Worm (Caenorhabditis elegans) whole organism, L1 larva: Measurements from ENCODE around the gene ttr-15.

ENCODE experiments used
- C04F5.9 ChIP-seq: sonication (generic microtip); optimal IDR thresholded peaks from 2 replicates; lab custom pipeline; 2016; ENCODE audit warnings: missing genetic modification characterization, missing compliant biosample characterization
- F16B12.6 ChIP-seq: fragments of 150-350 bp; optimal IDR thresholded peaks from 2 replicates; lab custom pipeline; 2014; ENCODE audit warnings: missing biosample characterization, missing genetic modification characterization
- alr-1 ChIP-seq: fragments of 200-800 bp; sonication (Bioruptor generic); optimal IDR thresholded peaks from 2 replicates; lab custom pipeline; 2018; ENCODE audit warnings: borderline replicate concordance, mild to moderate bottlenecking, missing genetic modification characterization, missing compliant biosample characterization
- aly-2 ChIP-seq: fragments of 150-350 bp; optimal IDR thresholded peaks from 2 replicates; lab custom pipeline; 2014; ENCODE audit warnings: missing biosample characterization, missing genetic modification characterization
- ama-1 ChIP-seq: fragments of 150-350 bp; optimal IDR thresholded peaks from 2 replicates; lab custom pipeline; 2014
- ceh-8 ChIP-seq: fragments of 200-800 bp; sonication (Bioruptor generic); optimal IDR thresholded peaks from 2 replicates; lab custom pipeline; 2018; ENCODE audit warnings: mild to moderate bottlenecking, missing genetic modification characterization, moderate library complexity, missing compliant biosample characterization
- ceh-82 ChIP-seq, 3 experiments: fragments of 150-350 bp in 1 of 3; sonication (generic microtip) in 2 of 3; optimal IDR thresholded peaks; 2 replicates each; lab custom pipeline; 2014 to 2017; ENCODE audit warnings: missing biosample characterization in 3 of 3, missing genetic modification characterization in 3 of 3
- ceh-88 ChIP-seq: fragments of 200-800 bp; sonication (Bioruptor generic); IDR thresholded peaks from 2 replicates; pipeline ENCODE4 v1.3.6; 2022; ENCODE audit warnings: missing genetic modification characterization, missing compliant biosample characterization
- dpl-1 ChIP-seq, 3 experiments: fragments of 150-350 bp in 2 of 3; sonication (generic microtip) in 1 of 3; optimal IDR thresholded peaks; 2 replicates each; lab custom pipeline; 2014 to 2017; ENCODE audit warnings: missing biosample characterization in 3 of 3, missing genetic modification characterization in 3 of 3, missing genetic modification reagents in 3 of 3
- efl-1 ChIP-seq, 4 experiments: fragments of 150-350 bp; optimal IDR thresholded peaks in 3 of 4; peaks in 1 of 4; 1 replicate in 1 of 4; 2 replicates in 3 of 4; lab custom pipeline; 2014; ENCODE audit warnings: missing biosample characterization in 2 of 4, missing genetic modification characterization in 2 of 4, missing genetic modification reagents in 2 of 4
- fkh-4 ChIP-seq: sonication (generic microtip); optimal IDR thresholded peaks from 2 replicates; lab custom pipeline; 2016; ENCODE audit warnings: missing compliant biosample characterization, missing genetic modification characterization, borderline replicate concordance
- fkh-8 ChIP-seq: sonication (generic microtip); optimal IDR thresholded peaks from 2 replicates; lab custom pipeline; 2016; ENCODE audit warnings: mild to moderate bottlenecking, missing genetic modification characterization, missing compliant biosample characterization
- fos-1 ChIP-seq: fragments of 150-350 bp; optimal IDR thresholded peaks from 2 replicates; lab custom pipeline; 2014; ENCODE audit warnings: missing biosample characterization, missing genetic modification characterization
- hpl-2 ChIP-seq: fragments of 150-350 bp; optimal IDR thresholded peaks from 2 replicates; lab custom pipeline; 2014; ENCODE audit warnings: missing biosample characterization, missing genetic modification reagents, missing genetic modification characterization
- isw-1 ChIP-seq: fragments of 200-800 bp; sonication (Bioruptor generic); IDR thresholded peaks from 2 replicates; pipeline ENCODE4 v1.3.6; 2022; ENCODE audit warnings: missing genetic modification characterization, missing compliant biosample characterization
- jun-1 ChIP-seq: fragments of 150-350 bp; optimal IDR thresholded peaks from 2 replicates; lab custom pipeline; 2014; ENCODE audit warnings: missing biosample characterization, missing genetic modification reagents, missing genetic modification characterization
- lin-13 ChIP-seq: fragments of 150-350 bp; optimal IDR thresholded peaks from 2 replicates; lab custom pipeline; 2014; ENCODE audit warnings: missing biosample characterization, missing genetic modification reagents, missing genetic modification characterization
- lin-14 ChIP-seq: fragments of 200-800 bp; sonication (Bioruptor generic); optimal IDR thresholded peaks from 2 replicates; lab custom pipeline; 2018; ENCODE audit warnings: mild to moderate bottlenecking, missing genetic modification characterization, moderate library complexity, missing compliant biosample characterization
- lin-35 ChIP-seq, 2 experiments: fragments of 150-350 bp; optimal IDR thresholded peaks; 2 replicates each; lab custom pipeline; 2014; ENCODE audit warnings: missing biosample characterization in 2 of 2, missing genetic modification characterization in 2 of 2, missing genetic modification reagents in 2 of 2
- lsy-2 ChIP-seq, 2 experiments: fragments of 150-350 bp; optimal IDR thresholded peaks; 2 replicates each; lab custom pipeline; 2014; ENCODE audit warnings: missing biosample characterization in 2 of 2, missing genetic modification characterization in 2 of 2
- mep-1 ChIP-seq: fragments of 150-350 bp; optimal IDR thresholded peaks from 2 replicates; lab custom pipeline; 2014; ENCODE audit warnings: missing biosample characterization, missing genetic modification characterization
- nhr-11 ChIP-seq: fragments of 150-350 bp; optimal IDR thresholded peaks from 2 replicates; lab custom pipeline; 2014; ENCODE audit warnings: missing biosample characterization, missing genetic modification characterization
- nhr-20 ChIP-seq: sonication (generic microtip); optimal IDR thresholded peaks from 2 replicates; lab custom pipeline; 2016; ENCODE audit warnings: mild to moderate bottlenecking, missing genetic modification characterization, missing compliant biosample characterization
- nhr-47 ChIP-seq: sonication (generic microtip); optimal IDR thresholded peaks from 2 replicates; lab custom pipeline; 2016; ENCODE audit warnings: mild to moderate bottlenecking, missing genetic modification characterization, moderate library complexity, missing compliant biosample characterization
- nhr-71 ChIP-seq: sonication (generic microtip); optimal IDR thresholded peaks from 2 replicates; lab custom pipeline; 2016; ENCODE audit warnings: mild to moderate bottlenecking, missing genetic modification characterization, moderate library complexity, missing compliant biosample characterization
- nhr-77 ChIP-seq: fragments of 150-350 bp; optimal IDR thresholded peaks from 2 replicates; lab custom pipeline; 2014; ENCODE audit warnings: missing biosample characterization, missing genetic modification characterization
- nhr-85 ChIP-seq: sonication (generic microtip); peaks from one replicate; lab custom pipeline; 2016; ENCODE audit warnings: missing genetic modification characterization, inconsistent platforms, missing compliant biosample characterization
- pag-3 ChIP-seq: sonication (generic microtip); optimal IDR thresholded peaks from 2 replicates; lab custom pipeline; 2017; ENCODE audit warnings: missing genetic modification characterization, mild to moderate bottlenecking, missing compliant biosample characterization, antibody characterized with exemption, borderline replicate concordance; ENCODE audit not compliant: insufficient read depth
- pqm-1 ChIP-seq: sonication (generic microtip); optimal IDR thresholded peaks from 3 replicates; lab custom pipeline; 2017; ENCODE audit warnings: missing biosample characterization, missing genetic modification characterization
- skn-1 ChIP-seq: fragments of 150-350 bp; optimal IDR thresholded peaks from 2 replicates; lab custom pipeline; 2014; ENCODE audit warnings: missing biosample characterization, missing genetic modification characterization
- snpc-4 ChIP-seq: fragments of 150-350 bp; optimal IDR thresholded peaks from 2 replicates; lab custom pipeline; 2014; ENCODE audit warnings: missing biosample characterization, missing genetic modification characterization
- snu-23 ChIP-seq: sonication (generic microtip); optimal IDR thresholded peaks from 2 replicates; lab custom pipeline; 2016; ENCODE audit warnings: missing genetic modification characterization, missing compliant biosample characterization
- sox-4 ChIP-seq: sonication (generic microtip); optimal IDR thresholded peaks from 2 replicates; lab custom pipeline; 2016; ENCODE audit warnings: missing genetic modification characterization, missing compliant biosample characterization
- sptf-1 ChIP-seq: fragments of 150-350 bp; optimal IDR thresholded peaks from 2 replicates; lab custom pipeline; 2014; ENCODE audit warnings: missing biosample characterization, missing genetic modification characterization
- tbx-2 ChIP-seq: sonication (generic microtip); optimal IDR thresholded peaks from 2 replicates; lab custom pipeline; 2016; ENCODE audit warnings: missing genetic modification characterization, missing compliant biosample characterization
- unc-130 ChIP-seq: fragments of 150-350 bp; optimal IDR thresholded peaks from 2 replicates; lab custom pipeline; 2017; ENCODE audit warnings: missing biosample characterization, missing genetic modification characterization, inconsistent platforms
- xbp-1 ChIP-seq: sonication (generic microtip); optimal IDR thresholded peaks from 2 replicates; lab custom pipeline; 2016; ENCODE audit warnings: missing genetic modification characterization, missing compliant biosample characterization
- zag-1 ChIP-seq: fragments of 150-350 bp; optimal IDR thresholded peaks from 2 replicates; lab custom pipeline; 2014; ENCODE audit warnings: missing biosample characterization, missing genetic modification characterization
- zip-4 ChIP-seq: fragments of 200-800 bp; sonication (Bioruptor generic); optimal IDR thresholded peaks from 2 replicates; lab custom pipeline; 2018; ENCODE audit warnings: mild to moderate bottlenecking, missing genetic modification characterization, moderate library complexity, missing compliant biosample characterization

The ttr-15 gene

ce11 chrIII:10330372-10331062, 7.1 kb upstream of the ttr-15 start, which contains the start of gene nex-2:
TSS of gene nex-2 (minus strand) at chrIII:10330422.
- TF ChIP-seq nhr-20 (tag; lab: Kevin White, UChicago): no peak
- TF ChIP-seq ceh-82 (tag; optimal IDR thresholded peaks at IDR 0.05; lab: Kevin White, UChicago): no peak
- no peak for TF ChIP-seq skn-1 (tag; lab: Kevin White, UChicago)
- TF ChIP-seq nhr-77 (tag; lab: Kevin White, UChicago): no peak
- TF ChIP-seq unc-130 (tag; lab: Kevin White, UChicago): no peak
- TF ChIP-seq zag-1: no peak
- no peak for TF ChIP-seq snpc-4 (tag; lab: Kevin White, UChicago)
- TF ChIP-seq xbp-1: no peak
- no peak for TF ChIP-seq tbx-2
- TF ChIP-seq hpl-2: no peak
- no peak for TF ChIP-seq fkh-8 (tag; lab: Kevin White, UChicago)
- TF ChIP-seq alr-1 (tag; lab: Kevin White, UChicago): no peak
- no peak for TF ChIP-seq aly-2 (tag; lab: Kevin White, UChicago)
- no peak for TF ChIP-seq jun-1 (tag; lab: Kevin White, UChicago)

DNA sequence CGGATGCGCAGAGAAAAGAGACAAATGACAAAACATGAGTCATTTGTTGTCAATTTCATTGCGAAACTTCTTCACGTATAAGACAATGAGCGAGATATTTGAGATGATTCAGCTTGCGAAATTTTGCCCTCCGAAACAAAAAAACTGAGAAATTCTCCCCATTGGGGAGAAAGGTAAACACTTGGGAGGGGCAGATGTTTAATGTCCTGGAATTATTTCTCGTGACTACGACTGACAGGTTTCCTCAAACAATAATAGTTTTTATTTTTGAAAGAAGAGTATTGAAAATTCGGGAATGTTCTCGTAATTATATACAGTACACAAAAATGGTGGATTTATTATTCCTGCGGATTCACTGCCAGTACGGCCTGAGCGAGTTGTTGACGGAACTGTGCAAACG, 6.4 kb upstream of the ttr-15 start:
- TF ChIP-seq nhr-71 (tag; lab: Kevin White, UChicago): peak; percentile 25
- TF ChIP-seq fos-1: peak; percentile 14
- TF ChIP-seq pqm-1 (tag; lab: Kevin White, UChicago): no peak
- TF ChIP-seq nhr-20 (tag; lab: Kevin White, UChicago): peak; percentile 0
- no peak for TF ChIP-seq sptf-1 (tag; lab: Kevin White, UChicago)
- TF ChIP-seq fkh-4 (tag; lab: Kevin White, UChicago): no peak
- peak; percentile 67 for TF ChIP-seq nhr-85 (tag; lab: Kevin White, UChicago)
- peak; percentile 38 for TF ChIP-seq mep-1
- no peak for TF ChIP-seq lin-13 (GFP tag; lab: Kevin White, UChicago)
- TF ChIP-seq efl-1 (optimal IDR thresholded peaks at IDR 0.05; lab: Kevin White, UChicago): peak in 1 of 2 experiments; percentile 1
- TF ChIP-seq efl-1 (GFP tag; optimal IDR thresholded peaks at IDR 0.05 in 1 of 2; lab: Kevin White, UChicago): peak in 1 of 2 experiments; percentile 90
- TF ChIP-seq ceh-88 (GFP tag; lab: Robert Waterston, UW): no peak
- TF ChIP-seq lsy-2 (tag; optimal IDR thresholded peaks at IDR 0.05; lab: Kevin White, UChicago): peak in 1 of 2 experiments; percentile 19
- TF ChIP-seq isw-1 (GFP tag; lab: Robert Waterston, UW): 0 out of 2 replicates have a peak, but pooled peaks have one; percentile 16
- TF ChIP-seq lin-14 (GFP tag; lab: Kevin White, UChicago): peak; percentile 46
- TF ChIP-seq lin-35 (GFP tag; optimal IDR thresholded peaks at IDR 0.05; lab: Kevin White, UChicago): peak in 1 of 2 experiments; percentile 4
- TF ChIP-seq snu-23 (GFP tag; lab: Kevin White, UChicago): peak; percentile 14
- peak in 1 of 3 experiments; percentile 26 for TF ChIP-seq dpl-1 (GFP tag; optimal IDR thresholded peaks at IDR 0.05; lab: Kevin White, UChicago)

DNA sequence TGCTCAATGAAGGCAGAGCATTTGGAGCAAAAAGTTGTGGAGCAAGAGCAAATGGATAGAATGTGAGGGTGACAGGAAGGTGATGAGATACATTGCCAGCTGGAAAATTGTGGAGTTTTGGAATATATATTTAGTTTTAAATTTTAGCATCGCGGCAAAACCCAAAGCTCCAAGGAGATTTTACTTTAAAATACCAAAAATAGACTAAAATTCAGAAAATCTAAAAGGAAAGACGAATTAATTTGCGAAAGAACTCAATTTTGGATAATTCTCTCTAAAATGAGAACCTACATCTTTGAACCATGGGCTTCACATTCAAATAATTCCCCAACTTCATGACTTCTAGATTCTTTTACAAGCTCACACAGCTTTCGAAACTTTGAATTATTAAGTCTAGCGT, 5.1 kb upstream of the ttr-15 start, which contains the start of gene T07C4.12:
Gene T07C4.12 (minus strand): TSS at position 101 of the 400 bp plus-strand sequence.
- TF ChIP-seq nhr-11 (tag; lab: Kevin White, UChicago) (no peak), sox-4 (tag; lab: Kevin White, UChicago) (no peak), F16B12.6 (tag; lab: Kevin White, UChicago) (no peak), C04F5.9 (tag; lab: Kevin White, UChicago) (no peak), zag-1 (no peak), fkh-8 (tag; lab: Kevin White, UChicago) (no peak), zip-4 (GFP tag; lab: Kevin White, UChicago) (no peak), ama-1 (lab: Kevin White, UChicago) (no peak), nhr-47 (tag; lab: Kevin White, UChicago) (no peak), ceh-8 (GFP tag; lab: Kevin White, UChicago) (no peak), pag-3 (tag; lab: Kevin White, UChicago) (no peak), mep-1 (no peak), lsy-2 (tag; optimal IDR thresholded peaks at IDR 0.05; lab: Kevin White, UChicago) (no peak)
